Fruit fly (Drosophila melanogaster) whole organism, pupa: ENCODE results near the gene CG8483.

ENCODE experiments used
- CG10348 ChIP-seq: fragments of 200-800 bp; sonication (Bioruptor generic); IDR thresholded peaks from 2 replicates; pipeline ENCODE4 v1.3.6; 2022; ENCODE audit warnings: missing biosample characterization, missing genetic modification characterization
- CG12605 ChIP-seq: fragments of 200-800 bp; sonication (Bioruptor generic); IDR thresholded peaks from 2 replicates; pipeline ENCODE4 v1.3.6; 2022; ENCODE audit warnings: missing biosample characterization, missing genetic modification characterization
- CG13204 ChIP-seq: fragments of 200-800 bp; sonication (Bioruptor generic); optimal IDR thresholded peaks from 2 replicates; lab custom pipeline; 2018; ENCODE audit warnings: missing biosample characterization, mild to moderate bottlenecking, missing genetic modification characterization, moderate library complexity
- CG14655 ChIP-seq: fragments of 200-800 bp; sonication (Bioruptor generic); optimal IDR thresholded peaks from 3 replicates; lab custom pipeline; 2017; ENCODE audit warnings: mild to moderate bottlenecking, missing biosample characterization, missing genetic modification reagents, missing genetic modification characterization
- CG15710 ChIP-seq: fragments of 200-800 bp; sonication (Bioruptor generic); optimal IDR thresholded peaks from 2 replicates; lab custom pipeline; 2018; ENCODE audit warnings: missing biosample characterization, mild to moderate bottlenecking, missing genetic modification characterization, moderate library complexity
- CG17806 ChIP-seq: fragments of 200-800 bp; sonication (Bioruptor generic); optimal IDR thresholded peaks from 2 replicates; lab custom pipeline; 2018; ENCODE audit warnings: missing biosample characterization, mild to moderate bottlenecking, missing genetic modification characterization, moderate library complexity
- CG32121 ChIP-seq: fragments of 200-800 bp; sonication (Bioruptor generic); IDR thresholded peaks from 2 replicates; pipeline ENCODE4 v1.3.6; 2022; ENCODE audit warnings: missing biosample characterization, missing genetic modification characterization
- CG34367 ChIP-seq: fragments of 200-800 bp; sonication (Bioruptor generic); optimal IDR thresholded peaks from 2 replicates; lab custom pipeline; 2018; ENCODE audit warnings: missing biosample characterization, mild to moderate bottlenecking, missing genetic modification characterization
- CG4496 ChIP-seq: fragments of 200-800 bp; sonication (Bioruptor generic); IDR thresholded peaks from 3 replicates; pipeline ENCODE4 v1.3.6; 2022; ENCODE audit warnings: missing biosample characterization, missing genetic modification characterization
- CG8159 ChIP-seq: fragments of 200-800 bp; sonication (Bioruptor generic); optimal IDR thresholded peaks from 3 replicates; lab custom pipeline; 2018; ENCODE audit warnings: missing biosample characterization, mild to moderate bottlenecking, missing genetic modification characterization, moderate library complexity
- CG8301 ChIP-seq: fragments of 200-800 bp; sonication (Bioruptor generic); optimal IDR thresholded peaks from 2 replicates; lab custom pipeline; 2018; ENCODE audit warnings: missing biosample characterization, mild to moderate bottlenecking, missing genetic modification characterization
- CG9948 ChIP-seq: fragments of 200-800 bp; sonication (Bioruptor generic); optimal IDR thresholded peaks from 2 replicates; lab custom pipeline; 2018; ENCODE audit warnings: missing biosample characterization, mild to moderate bottlenecking, missing genetic modification characterization, moderate library complexity
- D1 ChIP-seq: fragments of 200-800 bp; sonication (Bioruptor generic); optimal IDR thresholded peaks from 2 replicates; lab custom pipeline; 2018; ENCODE audit warnings: missing biosample characterization, mild to moderate bottlenecking, missing genetic modification characterization, moderate library complexity
- EcR ChIP-seq: fragments of 200-800 bp; sonication (Bioruptor generic); optimal IDR thresholded peaks from 3 replicates; lab custom pipeline; 2019; ENCODE audit warnings: missing biosample characterization, missing genetic modification characterization, mild to moderate bottlenecking, moderate library complexity, missing genetic modification reagents
- Ets98B ChIP-seq: fragments of 200-800 bp; sonication (Bioruptor generic); IDR thresholded peaks from 2 replicates; pipeline ENCODE4 v1.3.6; 2022; ENCODE audit warnings: missing biosample characterization, missing genetic modification characterization
- Pif1A ChIP-seq: fragments of 200-800 bp; sonication (Bioruptor generic); optimal IDR thresholded peaks from 3 replicates; lab custom pipeline; 2016; ENCODE audit warnings: missing biosample characterization, missing genetic modification characterization
- Pif1B ChIP-seq: fragments of 200-800 bp; sonication (Bioruptor generic); optimal IDR thresholded peaks from 3 replicates; lab custom pipeline; 2016; ENCODE audit warnings: missing biosample characterization, missing genetic modification characterization
- Snoo ChIP-seq: fragments of 200-800 bp; sonication (Bioruptor generic); optimal IDR thresholded peaks from 3 replicates; lab custom pipeline; 2017; ENCODE audit warnings: missing biosample characterization, mild to moderate bottlenecking, missing genetic modification characterization, inconsistent platforms
- fd96Ca ChIP-seq: fragments of 200-800 bp; sonication (Bioruptor generic); IDR thresholded peaks from 3 replicates; pipeline ENCODE4 v1.3.6; 2022; ENCODE audit warnings: missing biosample characterization, missing genetic modification characterization
- gl ChIP-seq: fragments of 200-800 bp; sonication (Bioruptor generic); optimal IDR thresholded peaks from 2 replicates; lab custom pipeline; 2018; ENCODE audit warnings: missing biosample characterization, mild to moderate bottlenecking, missing genetic modification characterization
- rn ChIP-seq: fragments of 200-800 bp; sonication (Bioruptor generic); IDR thresholded peaks from 2 replicates; pipeline ENCODE4 v1.3.6; 2022; ENCODE audit warnings: missing biosample characterization, missing genetic modification characterization

Gene CG8483

DNA sequence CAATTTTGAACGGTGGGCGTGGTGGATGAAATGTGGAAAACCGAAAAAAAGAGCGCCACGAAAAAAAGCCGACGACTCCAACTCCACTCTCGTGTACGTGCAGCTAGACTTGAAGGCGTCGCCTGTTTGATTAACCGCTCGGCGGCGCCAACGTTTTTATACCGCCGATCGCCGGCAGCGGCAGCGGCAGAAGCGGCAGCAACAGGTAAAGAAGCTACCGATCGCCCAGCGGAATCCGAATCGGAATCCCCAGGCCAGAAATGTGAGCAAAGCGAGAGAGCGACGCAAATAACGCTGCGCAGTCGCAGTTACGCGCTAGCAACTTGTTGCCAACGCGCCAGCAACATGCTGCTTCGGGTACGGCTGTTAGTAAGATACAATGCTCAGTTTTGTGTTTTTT lies at the start of gene CG8483:
CG8483 (minus strand) TSS at position 119 of the 400 bp plus-strand sequence.
- no peak for TF ChIP-seq Pif1B (GFP tag; lab: Kevin White, UChicago)
- TF ChIP-seq CG13204 (GFP tag; lab: Kevin White, UChicago): peak; percentile 41
- no peak for TF ChIP-seq CG32121
- TF ChIP-seq CG4496 (GFP tag; lab: Robert Waterston, UW): no peak

DNA sequence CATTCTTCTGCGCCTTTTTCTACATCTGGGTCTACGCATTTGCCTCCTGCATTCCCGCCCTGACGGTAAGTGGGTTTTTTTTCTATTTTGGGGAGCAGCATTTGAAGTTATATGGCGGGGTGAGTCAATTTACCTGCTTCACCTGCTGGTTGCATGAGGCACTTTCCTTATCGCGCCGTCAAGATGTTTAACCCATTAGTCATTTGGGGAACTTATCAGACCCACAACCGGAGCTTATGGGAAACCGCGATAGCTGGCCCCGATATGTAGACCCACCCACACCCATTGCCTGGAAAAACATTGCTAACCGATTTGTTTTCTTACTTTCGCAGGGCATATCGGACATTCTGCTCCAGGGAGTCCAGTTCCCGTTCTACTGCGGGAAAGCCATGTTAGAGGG lies 47.4 kb upstream of the CG8483 start:
- TF ChIP-seq CG8159 (tag; lab: Kevin White, UChicago): no peak
- TF ChIP-seq CG32121: no peak
- no peak for TF ChIP-seq CG8301 (tag; lab: Kevin White, UChicago)
- no peak for TF ChIP-seq Snoo (tag; lab: Kevin White, UChicago)
- no peak for TF ChIP-seq CG34367
- no peak for TF ChIP-seq EcR (GFP tag; lab: Kevin White, UChicago)
- TF ChIP-seq CG14655: no peak
- TF ChIP-seq gl (tag; lab: Kevin White, UChicago): no peak
- no peak for TF ChIP-seq CG4496 (GFP tag; lab: Robert Waterston, UW)
- TF ChIP-seq CG15710 (tag; lab: Kevin White, UChicago): no peak
- no peak for TF ChIP-seq CG13204 (GFP tag; lab: Kevin White, UChicago)

DNA sequence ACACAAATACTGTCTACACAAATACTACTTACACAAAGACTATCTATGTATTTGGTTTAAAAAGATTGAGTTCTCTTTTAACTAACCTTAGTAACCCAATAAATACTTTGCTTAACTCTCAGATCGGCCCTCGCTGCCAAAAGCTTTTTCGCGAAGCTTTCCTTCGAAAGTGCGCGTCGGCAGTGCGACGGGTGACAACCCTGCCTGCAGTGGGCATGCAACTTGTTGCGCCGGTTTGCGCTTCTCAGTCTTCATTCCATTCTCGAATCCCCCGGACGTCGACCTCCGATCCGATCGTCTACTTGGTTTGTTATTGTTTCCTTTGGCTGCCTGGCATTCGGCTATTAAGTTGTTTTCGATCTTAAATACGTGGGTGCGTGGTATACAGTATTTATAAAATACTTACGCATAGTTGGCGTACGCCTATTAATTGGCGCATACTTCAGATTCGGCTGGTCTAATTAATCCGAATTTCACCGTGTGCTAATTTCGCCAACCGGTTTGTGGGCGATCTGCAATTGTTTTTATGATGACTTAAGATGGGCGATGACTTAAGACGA lies 45.9 kb upstream of the CG8483 start, which contains the start of gene CG11686:
CG11686 (plus strand) TSS at position 243 of the 560 bp plus-strand sequence.
- TF ChIP-seq fd96Ca (peak; percentile 51; the same call in 1 of the 3 replicates), CG9948 (no peak), Pif1A (GFP tag; lab: Kevin White, UChicago) (no peak), Snoo (tag; lab: Kevin White, UChicago) (peak; percentile 14), CG4496 (GFP tag; lab: Robert Waterston, UW) (no peak; the same call in 2 of the 3 replicates), rn (GFP tag; lab: Robert Waterston, UW) (no peak), CG17806 (tag; lab: Kevin White, UChicago) (no peak), Ets98B (GFP tag; lab: Robert Waterston, UW) (peak; percentile 48; the same call in 1 of the 2 replicates), CG8159 (tag; lab: Kevin White, UChicago) (no peak), CG10348 (GFP tag; lab: Robert Waterston, UW) (no peak), D1 (tag; lab: Kevin White, UChicago) (peak; percentile 37), EcR (GFP tag; lab: Kevin White, UChicago) (peak; percentile 97), Pif1B (GFP tag; lab: Kevin White, UChicago) (no peak), CG8301 (tag; lab: Kevin White, UChicago) (no peak), CG32121 (no peak), CG34367 (no peak), CG14655 (no peak), CG12605 (peak; percentile 92), CG15710 (tag; lab: Kevin White, UChicago) (no peak), gl (tag; lab: Kevin White, UChicago) (no peak), CG13204 (GFP tag; lab: Kevin White, UChicago) (no peak)

DNA sequence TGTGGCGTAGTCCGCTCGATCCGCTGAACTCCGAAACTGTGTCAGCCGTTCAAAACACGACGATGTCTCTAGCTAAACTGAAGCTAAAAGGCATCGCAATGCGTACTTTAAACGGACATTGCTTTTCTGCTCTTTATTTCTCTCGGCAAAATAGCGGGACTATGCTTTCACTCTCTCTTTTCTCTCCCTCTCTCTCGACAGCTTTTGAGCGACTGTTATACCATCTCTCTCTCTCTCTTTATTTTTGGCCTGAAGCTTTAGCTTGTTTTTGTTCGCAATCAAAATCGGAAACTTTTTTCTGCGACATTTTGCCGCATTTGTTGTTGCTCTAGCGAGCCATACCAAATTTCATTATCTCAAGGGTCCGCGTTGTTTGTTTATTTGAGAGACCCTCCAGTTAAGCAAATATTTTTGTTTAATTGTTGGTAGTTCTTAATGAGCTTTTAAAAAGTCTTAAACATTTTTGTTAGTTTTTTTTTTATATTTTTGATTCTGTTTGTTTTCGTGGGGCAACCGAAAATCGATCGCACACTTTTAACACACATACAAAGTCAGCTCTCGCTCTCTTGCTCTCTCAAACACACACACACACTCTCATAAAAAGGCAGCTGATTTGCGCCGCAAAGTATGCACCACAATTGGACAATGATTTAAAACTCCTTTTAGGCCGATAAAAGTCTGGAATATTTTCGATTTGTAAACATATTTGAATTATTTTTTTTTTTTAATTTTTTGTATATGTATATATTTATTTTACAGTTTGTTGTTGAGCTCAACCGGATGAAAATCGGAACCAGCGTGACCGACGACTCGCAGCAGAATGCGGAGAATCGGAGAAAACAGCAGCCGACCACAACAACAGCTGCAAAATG lies 44.7 kb upstream of the CG8483 start, which contains the start of gene Ace:
Ace (minus strand) TSS at position 822 of the 872 bp plus-strand sequence.
- TF ChIP-seq CG12605 (no peak), Pif1B (GFP tag; lab: Kevin White, UChicago) (peak; percentile 7)

DNA sequence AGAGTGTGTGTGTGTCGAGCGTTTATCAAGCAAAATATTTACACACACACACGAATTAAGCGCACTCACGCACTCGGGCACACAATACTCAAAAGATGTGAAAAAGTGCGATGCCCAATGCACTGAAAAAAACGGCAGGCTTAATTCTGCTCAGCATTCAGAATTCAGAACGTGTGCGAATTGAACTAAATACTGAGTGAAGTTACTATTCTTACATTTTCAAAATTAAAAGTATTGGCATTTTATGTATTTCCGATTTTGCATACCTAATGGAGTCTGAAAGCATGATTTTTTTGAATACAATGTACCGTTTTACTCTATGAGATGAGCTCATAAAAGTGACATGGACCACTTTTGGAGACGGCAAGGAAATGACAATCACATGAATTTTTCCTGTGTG lies 42.8 kb upstream of the CG8483 start:
- TF ChIP-seq CG8159 (tag; lab: Kevin White, UChicago) (no peak), CG10348 (GFP tag; lab: Robert Waterston, UW) (no peak), CG14655 (peak; percentile 27), Pif1A (GFP tag; lab: Kevin White, UChicago) (peak; percentile 26), Snoo (tag; lab: Kevin White, UChicago) (no peak), CG17806 (tag; lab: Kevin White, UChicago) (no peak), CG32121 (no peak), CG4496 (GFP tag; lab: Robert Waterston, UW) (no peak), EcR (GFP tag; lab: Kevin White, UChicago) (no peak), D1 (tag; lab: Kevin White, UChicago) (no peak), CG13204 (GFP tag; lab: Kevin White, UChicago) (no peak), CG8301 (tag; lab: Kevin White, UChicago) (no peak)

DNA sequence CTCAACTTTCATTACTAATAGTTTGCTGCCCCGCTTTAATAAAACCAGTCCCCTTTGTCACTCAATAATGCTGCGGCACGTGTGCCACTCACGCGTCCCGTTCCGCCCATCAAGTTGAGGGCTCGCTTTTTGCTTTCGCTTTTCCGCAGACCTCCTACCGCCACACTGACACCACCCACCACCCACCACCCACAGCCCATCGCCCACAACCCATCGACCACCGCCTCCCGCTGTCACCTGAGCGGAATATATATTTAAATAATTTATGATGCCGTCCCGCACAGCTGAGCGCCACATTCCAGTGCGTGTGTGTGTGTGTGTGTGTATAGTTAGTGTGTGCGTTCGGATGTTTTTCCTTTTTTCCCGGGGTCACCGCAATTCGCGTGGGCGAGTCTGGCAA lies 27.5 kb upstream of the CG8483 start:
- TF ChIP-seq CG14655 (no peak), fd96Ca (0 out of 3 replicates have a peak, but pooled peaks have one; percentile 10)
